Worm (Caenorhabditis elegans) whole organism, young adult: ENCODE measurements around the gene ZC155.2.
A peak's percentile ranks its signal among the peaks of the same experiment; 100 is the strongest.

Experiments used
- B0019.2 ChIP-seq: fragments of 200-800 bp; sonication (Bioruptor generic); conservative IDR thresholded peaks from 2 replicates; pipeline ENCODE4 v1.3.6; 2022; ENCODE audit warnings: missing genetic modification reagents, missing genetic modification characterization, missing compliant biosample characterization
- B0035.1 ChIP-seq: sonication (generic microtip); optimal IDR thresholded peaks from 2 replicates; lab custom pipeline; 2016; ENCODE audit warnings: missing genetic modification characterization, mild to moderate bottlenecking, missing compliant biosample characterization, missing genotype, missing genetic modification reagents
- F10E7.11 ChIP-seq: sonication (generic microtip); optimal IDR thresholded peaks from 2 replicates; lab custom pipeline; 2017; ENCODE audit warnings: mild to moderate bottlenecking, missing genetic modification characterization, moderate library complexity, missing compliant biosample characterization
- F39B2.1 ChIP-seq: fragments of 200-800 bp; sonication (Bioruptor generic); IDR thresholded peaks from 2 replicates; pipeline ENCODE4 v1.3.6; 2022; ENCODE audit warnings: missing genetic modification reagents, missing genetic modification characterization, missing compliant biosample characterization
- F49E8.2 ChIP-seq: sonication (generic microtip); optimal IDR thresholded peaks from 3 replicates; lab custom pipeline; 2017; ENCODE audit warnings: missing genetic modification characterization, mild to moderate bottlenecking, missing compliant biosample characterization, antibody characterized with exemption, moderate library complexity; ENCODE audit not compliant: insufficient read depth
- F57A8.1 ChIP-seq: fragments of 200-800 bp; sonication (Bioruptor generic); optimal IDR thresholded peaks from 2 replicates; lab custom pipeline; 2018; ENCODE audit warnings: mild to moderate bottlenecking, missing genetic modification characterization, moderate library complexity, missing compliant biosample characterization
- F57C9.4 ChIP-seq: sonication (generic microtip); optimal IDR thresholded peaks from 2 replicates; lab custom pipeline; 2017; ENCODE audit warnings: mild to moderate bottlenecking, missing genetic modification characterization, missing compliant biosample characterization
- K11D2.4 ChIP-seq: fragments of 200-800 bp; sonication (Bioruptor generic); IDR thresholded peaks from 2 replicates; pipeline ENCODE4 v1.3.6; 2022; ENCODE audit warnings: missing genetic modification reagents, missing genetic modification characterization, missing compliant biosample characterization
- K12H6.12 ChIP-seq: fragments of 200-800 bp; sonication (Bioruptor generic); optimal IDR thresholded peaks from 2 replicates; lab custom pipeline; 2018; ENCODE audit warnings: mild to moderate bottlenecking, missing genetic modification characterization, missing compliant biosample characterization
- T07F8.4 ChIP-seq: sonication (generic microtip); optimal IDR thresholded peaks from 2 replicates; lab custom pipeline; 2016; ENCODE audit warnings: mild to moderate bottlenecking, missing genetic modification characterization, moderate library complexity, missing compliant biosample characterization
- Y79H2A.3 ChIP-seq: fragments of 200-800 bp; sonication (Bioruptor generic); conservative IDR thresholded peaks from 2 replicates; pipeline ENCODE4 v1.3.6; 2022; ENCODE audit warnings: missing genetic modification reagents, missing genetic modification characterization, missing compliant biosample characterization
- Y95B8A.8 ChIP-seq: fragments of 200-800 bp; sonication (Bioruptor generic); IDR thresholded peaks from 2 replicates; pipeline ENCODE4 v1.3.6; 2022; ENCODE audit warnings: missing genetic modification reagents, missing genetic modification characterization, missing compliant biosample characterization
- atf-7 ChIP-seq: sonication (generic microtip); optimal IDR thresholded peaks from 2 replicates; lab custom pipeline; 2017; ENCODE audit warnings: mild to moderate bottlenecking, missing genetic modification characterization, missing compliant biosample characterization
- attf-3 ChIP-seq: fragments of 200-800 bp; sonication (Bioruptor generic); conservative IDR thresholded peaks from 2 replicates; pipeline ENCODE4 v1.3.6; 2022; ENCODE audit warnings: missing genetic modification reagents, missing genetic modification characterization, missing compliant biosample characterization
- attf-5 ChIP-seq: fragments of 200-800 bp; sonication (Bioruptor generic); optimal IDR thresholded peaks from 2 replicates; lab custom pipeline; 2018; ENCODE audit warnings: mild to moderate bottlenecking, missing genetic modification characterization, missing compliant biosample characterization
- bed-2 ChIP-seq: fragments of 200-800 bp; sonication (Bioruptor generic); IDR thresholded peaks from 2 replicates; pipeline ENCODE4 v1.3.6; 2022; ENCODE audit warnings: missing genetic modification reagents, missing genetic modification characterization, missing compliant biosample characterization
- cebp-1 ChIP-seq, 2 experiments: fragments of 200-800 bp in 1 of 2; sonication (Bioruptor generic) in 1 of 2; sonication (generic microtip) in 1 of 2; IDR thresholded peaks in 1 of 2; optimal IDR thresholded peaks in 1 of 2; 2 replicates each; pipeline versions ENCODE4 v1.3.6 to Lab custom; 2017 to 2022; ENCODE audit warnings: missing compliant biosample characterization in 2 of 2, missing genetic modification characterization in 2 of 2, mild to moderate bottlenecking in 1 of 2, missing genetic modification reagents in 1 of 2, moderate library complexity in 1 of 2
- ceh-79 ChIP-seq: sonication (generic microtip); optimal IDR thresholded peaks from 2 replicates; lab custom pipeline; 2017; ENCODE audit warnings: mild to moderate bottlenecking, missing genetic modification characterization, missing compliant biosample characterization
- ceh-91 ChIP-seq: fragments of 200-800 bp; sonication (Bioruptor generic); IDR thresholded peaks from 2 replicates; pipeline ENCODE4 v1.3.6; 2022; ENCODE audit warnings: missing genetic modification reagents, missing genetic modification characterization, missing compliant biosample characterization
- hlh-26 ChIP-seq: fragments of 200-800 bp; sonication (Bioruptor generic); conservative IDR thresholded peaks from 2 replicates; pipeline ENCODE4 v1.3.6; 2022; ENCODE audit warnings: missing genetic modification reagents, missing genetic modification characterization, missing compliant biosample characterization
- lag-1 ChIP-seq: fragments of 200-800 bp; sonication (Bioruptor generic); IDR thresholded peaks from 2 replicates; pipeline ENCODE4 v1.3.6; 2022; ENCODE audit warnings: missing genetic modification reagents, missing genetic modification characterization, missing compliant biosample characterization
- let-607 ChIP-seq, 2 experiments: fragments of 200-800 bp in 1 of 2; sonication (Bioruptor generic) in 1 of 2; sonication (generic microtip) in 1 of 2; optimal IDR thresholded peaks; 2 replicates each; lab custom pipeline; 2016 to 2018; ENCODE audit warnings: mild to moderate bottlenecking in 2 of 2, missing compliant biosample characterization in 2 of 2, missing genetic modification characterization in 2 of 2, moderate library complexity in 2 of 2, missing genotype in 1 of 2
- lin-26 ChIP-seq: fragments of 200-800 bp; sonication (Bioruptor generic); IDR thresholded peaks from 2 replicates; pipeline ENCODE4 v1.3.6; 2022; ENCODE audit warnings: missing genetic modification reagents, missing genetic modification characterization, missing compliant biosample characterization
- lin-54 ChIP-seq: fragments of 200-800 bp; sonication (Bioruptor generic); optimal IDR thresholded peaks from 2 replicates; lab custom pipeline; 2018; ENCODE audit warnings: mild to moderate bottlenecking, missing genetic modification characterization, missing compliant biosample characterization
- lsy-27 ChIP-seq: sonication (generic microtip); optimal IDR thresholded peaks from 2 replicates; lab custom pipeline; 2017; ENCODE audit warnings: missing genetic modification characterization, mild to moderate bottlenecking, missing compliant biosample characterization, antibody characterized with exemption, missing genotype, borderline replicate concordance; ENCODE audit not compliant: insufficient read depth
- madf-10 ChIP-seq: sonication (generic microtip); optimal IDR thresholded peaks from 2 replicates; lab custom pipeline; 2016; ENCODE audit warnings: mild to moderate bottlenecking, missing genetic modification characterization, missing compliant biosample characterization
- madf-8 ChIP-seq: fragments of 200-800 bp; sonication (Bioruptor generic); conservative IDR thresholded peaks from 2 replicates; pipeline ENCODE4 v1.3.6; 2022; ENCODE audit warnings: missing genetic modification reagents, missing genetic modification characterization, missing compliant biosample characterization
- mcd-1 ChIP-seq: fragments of 200-800 bp; sonication (Bioruptor generic); IDR thresholded peaks from 2 replicates; pipeline ENCODE4 v1.3.6; 2022; ENCODE audit warnings: missing genetic modification reagents, missing genetic modification characterization, missing compliant biosample characterization
- nfya-2 ChIP-seq: fragments of 200-800 bp; sonication (Bioruptor generic); IDR thresholded peaks from 2 replicates; pipeline ENCODE4 v1.3.6; 2022; ENCODE audit warnings: missing genetic modification reagents, missing genetic modification characterization, missing compliant biosample characterization
- nhr-120 ChIP-seq: fragments of 200-800 bp; sonication (Bioruptor generic); IDR thresholded peaks from 2 replicates; pipeline ENCODE4 v1.3.6; 2022; ENCODE audit warnings: missing genetic modification characterization, missing compliant biosample characterization
- rcor-1 ChIP-seq: fragments of 200-800 bp; sonication (Bioruptor generic); IDR thresholded peaks from 2 replicates; pipeline ENCODE4 v1.3.6; 2022; ENCODE audit warnings: missing genetic modification reagents, missing genetic modification characterization, missing compliant biosample characterization
- snpc-4 ChIP-seq, 5 experiments: fragments of 150-350 bp in 1 of 5; sonication (generic microtip) in 4 of 5; optimal IDR thresholded peaks; 2 replicates each; lab custom pipeline; 2014 to 2018; ENCODE audit warnings: missing genetic modification characterization in 5 of 5, missing biosample characterization in 3 of 5, antibody characterized with exemption in 2 of 5, mild to moderate bottlenecking in 2 of 5, missing compliant biosample characterization in 2 of 5, missing genotype in 2 of 5, moderate library complexity in 2 of 5, missing genetic modification reagents in 1 of 5
- somi-1 ChIP-seq: fragments of 200-800 bp; sonication (Bioruptor generic); optimal IDR thresholded peaks from 2 replicates; lab custom pipeline; 2018; ENCODE audit warnings: mild to moderate bottlenecking, missing genetic modification characterization, missing compliant biosample characterization
- sptf-2 ChIP-seq: fragments of 200-800 bp; sonication (Bioruptor generic); optimal IDR thresholded peaks from 2 replicates; lab custom pipeline; 2018; ENCODE audit warnings: mild to moderate bottlenecking, missing genetic modification characterization, missing compliant biosample characterization
- tbp1 ChIP-seq: fragments of 200-800 bp; sonication (Bioruptor generic); optimal IDR thresholded peaks from 2 replicates; lab custom pipeline; 2018; ENCODE audit warnings: mild to moderate bottlenecking, missing genetic modification characterization, missing compliant biosample characterization
- tlf-1 ChIP-seq: fragments of 200-800 bp; sonication (Bioruptor generic); optimal IDR thresholded peaks from 2 replicates; lab custom pipeline; 2018; ENCODE audit warnings: mild to moderate bottlenecking, missing genetic modification characterization, missing compliant biosample characterization
- xnd-1 ChIP-seq: sonication (generic microtip); optimal IDR thresholded peaks from 2 replicates; lab custom pipeline; 2016; ENCODE audit warnings: missing genotype, missing genetic modification reagents, missing genetic modification characterization, missing compliant biosample characterization
- zfh-2 ChIP-seq: fragments of 200-800 bp; sonication (Bioruptor generic); conservative IDR thresholded peaks from 2 replicates; pipeline ENCODE4 v1.3.6; 2022; ENCODE audit warnings: missing genetic modification reagents, missing genetic modification characterization, missing compliant biosample characterization
- zim-3 ChIP-seq: sonication (generic microtip); optimal IDR thresholded peaks from 2 replicates; lab custom pipeline; 2017; ENCODE audit warnings: mild to moderate bottlenecking, missing genetic modification characterization, moderate library complexity, missing compliant biosample characterization
- ztf-25 ChIP-seq: fragments of 200-800 bp; sonication (Bioruptor generic); IDR thresholded peaks from 2 replicates; pipeline ENCODE4 v1.3.6; 2022; ENCODE audit warnings: missing genetic modification reagents, missing genetic modification characterization, missing compliant biosample characterization
- ztf-26 ChIP-seq: sonication (generic microtip); optimal IDR thresholded peaks from 2 replicates; lab custom pipeline; 2017; ENCODE audit warnings: missing genetic modification characterization, missing compliant biosample characterization
- ztf-3 ChIP-seq: fragments of 200-800 bp; sonication (Bioruptor generic); optimal IDR thresholded peaks from 2 replicates; lab custom pipeline; 2018; ENCODE audit warnings: mild to moderate bottlenecking, missing genetic modification characterization, missing compliant biosample characterization

The ZC155.2 gene

ce11 chrIII:5208992-5209391, 9.8 kb upstream of the ZC155.2 start, which contains the start of gene syx-16 (continued):
- TF ChIP-seq bed-2 (GFP tag; lab: Robert Waterston, UW) = no peak
- TF ChIP-seq ztf-3 (GFP tag; lab: Kevin White, UChicago) = no peak
- no peak for TF ChIP-seq lsy-27
- TF ChIP-seq lag-1 (GFP tag; lab: Robert Waterston, UW) = no peak
- TF ChIP-seq cebp-1 (GFP tag; IDR thresholded peaks at IDR 0.05; lab: Robert Waterston, UW) = no peak
- TF ChIP-seq cebp-1 (tag; optimal IDR thresholded peaks at IDR 0.05; lab: Kevin White, UChicago) = no peak
- TF ChIP-seq Y79H2A.3 (GFP tag; lab: Robert Waterston, UW) = no peak
- no peak for TF ChIP-seq F57A8.1 (GFP tag; lab: Kevin White, UChicago)
- TF ChIP-seq B0019.2 (GFP tag; lab: Robert Waterston, UW) = no peak
- no peak for TF ChIP-seq ztf-26 (tag; lab: Kevin White, UChicago)
- no peak for TF ChIP-seq somi-1 (GFP tag; lab: Kevin White, UChicago)
- no peak for TF ChIP-seq F39B2.1 (GFP tag; lab: Robert Waterston, UW)
- no peak for TF ChIP-seq sptf-2 (GFP tag; lab: Kevin White, UChicago)
- no peak for TF ChIP-seq madf-10 (tag; lab: Kevin White, UChicago)

DNA sequence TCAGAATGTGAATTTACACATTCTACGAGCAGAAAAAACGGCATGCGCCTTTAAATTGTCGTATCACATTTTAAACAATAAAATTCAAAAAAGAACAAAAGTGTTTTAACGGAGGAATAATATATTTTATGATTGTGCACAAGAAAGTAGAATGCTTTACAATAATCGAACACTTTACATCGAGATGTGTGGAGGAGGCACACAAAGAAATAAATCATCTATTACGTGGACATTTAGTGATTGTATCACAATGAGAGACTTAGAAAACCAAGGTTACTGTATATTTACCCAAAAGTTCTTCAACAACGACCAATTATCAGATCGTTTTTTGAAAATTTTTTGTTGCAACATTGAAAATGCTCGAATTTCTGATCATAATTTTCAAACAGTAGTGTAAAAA, 8.5 kb upstream of the ZC155.2 start:
- TF ChIP-seq ztf-25 (GFP tag; lab: Robert Waterston, UW) = no peak
- TF ChIP-seq F39B2.1 (GFP tag; lab: Robert Waterston, UW) = no peak
- TF ChIP-seq hlh-26 = no peak
- TF ChIP-seq F49E8.2 = no peak
- TF ChIP-seq xnd-1 (tag; lab: Kevin White, UChicago) = no peak
- TF ChIP-seq nfya-2 (GFP tag; lab: Robert Waterston, UW) = no peak
- TF ChIP-seq F10E7.11 (tag; lab: Kevin White, UChicago) = no peak
- no peak for TF ChIP-seq B0035.1 (tag; lab: Kevin White, UChicago)
- TF ChIP-seq let-607 (tag; optimal IDR thresholded peaks at IDR 0.05; lab: Kevin White, UChicago) = no peak
- TF ChIP-seq zfh-2 (GFP tag; lab: Robert Waterston, UW) = no peak
- no peak for TF ChIP-seq zim-3
- TF ChIP-seq, all 124 proteins: peak for 0

- peak; percentile 40 for TF ChIP-seq B0035.1 (tag; lab: Kevin White, UChicago)
- peak; percentile 50 for TF ChIP-seq madf-8 (GFP tag; lab: Robert Waterston, UW)
- TF ChIP-seq F10E7.11 (tag; lab: Kevin White, UChicago) = peak; percentile 49
- 0 out of 2 replicates have a peak, but pooled peaks have one; percentile 39 for TF ChIP-seq nhr-120 (GFP tag; lab: Robert Waterston, UW)
- peak; percentile 52 for TF ChIP-seq tlf-1
- TF ChIP-seq ceh-91 (GFP tag; lab: Robert Waterston, UW) = peak; percentile 62; the same call in 1 of the 2 replicates
- peak; percentile 38 for TF ChIP-seq ceh-79
- TF ChIP-seq T07F8.4 (tag; lab: Kevin White, UChicago) = peak; percentile 36
- peak; percentile 79 for TF ChIP-seq mcd-1 (GFP tag; lab: Robert Waterston, UW)
- peak; percentile 69 for TF ChIP-seq K11D2.4 (GFP tag; lab: Robert Waterston, UW)
- peak; percentile 71 for TF ChIP-seq atf-7
- TF ChIP-seq lin-54 = peak; percentile 65
- TF ChIP-seq K12H6.12 (tag; lab: Kevin White, UChicago) = peak; percentile 78
- TF ChIP-seq B0019.2 (GFP tag; lab: Robert Waterston, UW) = 0 out of 2 replicates have a peak, but pooled peaks have one; percentile 29
- TF ChIP-seq rcor-1 = peak; percentile 83
- TF ChIP-seq attf-3 (GFP tag; lab: Robert Waterston, UW) = 0 out of 2 replicates have a peak, but pooled peaks have one; percentile 28
- peak; percentile 31 for TF ChIP-seq snpc-4 (GFP tag; optimal IDR thresholded peaks at IDR 0.05; lab: Kevin White, UChicago)
- TF ChIP-seq snpc-4 (tag; optimal IDR thresholded peaks at IDR 0.05; lab: Kevin White, UChicago) = peak in 2 of 4 experiments; percentile 15 to 60
- TF ChIP-seq lin-26 (GFP tag; lab: Robert Waterston, UW) = peak; percentile 88
- TF ChIP-seq attf-5 (GFP tag; lab: Kevin White, UChicago) = peak; percentile 73
- TF ChIP-seq tbp1 (GFP tag; lab: Kevin White, UChicago) = peak; percentile 81
- peak; percentile 70 for TF ChIP-seq F57C9.4 (tag; lab: Kevin White, UChicago)
- TF ChIP-seq somi-1 (GFP tag; lab: Kevin White, UChicago) = peak; percentile 44
- TF ChIP-seq Y95B8A.8 (GFP tag; lab: Robert Waterston, UW) = peak; percentile 73; the same call in 1 of the 2 replicates
These were observed 7.6 kb upstream of the ZC155.2 start for ce11 chrIII:5211137-5211648.
